Fruit fly (Drosophila melanogaster) whole organism, embryonic: Measurements from ENCODE around the gene Argl.

Experiments
- Ada2b ChIP-seq: fragments of 200-800 bp; sonication (Bioruptor generic); IDR thresholded peaks from 2 replicates; pipeline ENCODE4 v1.3.6; 2022; ENCODE audit warnings: missing biosample characterization, missing genetic modification characterization
- CG10274 ChIP-seq: fragments of 200-800 bp; sonication (Bioruptor generic); optimal IDR thresholded peaks from 3 replicates; lab custom pipeline; 2017; ENCODE audit warnings: missing biosample characterization, mild to moderate bottlenecking, missing genetic modification characterization
- CG10462 ChIP-seq: fragments of 200-800 bp; sonication (Bioruptor generic); optimal IDR thresholded peaks from 2 replicates; lab custom pipeline; 2016; ENCODE audit warnings: missing biosample characterization, missing genetic modification characterization
- CG10543 ChIP-seq: fragments of 200-800 bp; sonication (Bioruptor generic); optimal IDR thresholded peaks from 3 replicates; lab custom pipeline; 2017; ENCODE audit warnings: missing biosample characterization, mild to moderate bottlenecking, missing genetic modification characterization, moderate library complexity
- CG15011 ChIP-seq: fragments of 200-800 bp; sonication (Bioruptor generic); optimal IDR thresholded peaks from 3 replicates; lab custom pipeline; 2018; ENCODE audit warnings: missing biosample characterization, mild to moderate bottlenecking, missing genetic modification characterization
- CG15269 ChIP-seq: fragments of 200-800 bp; sonication (Bioruptor generic); optimal IDR thresholded peaks from 2 replicates; lab custom pipeline; 2018; ENCODE audit warnings: missing biosample characterization, mild to moderate bottlenecking, missing genetic modification characterization, moderate library complexity
- CG1529 ChIP-seq: fragments of 200-800 bp; sonication (Bioruptor generic); optimal IDR thresholded peaks from 3 replicates; lab custom pipeline; 2018; ENCODE audit warnings: missing biosample characterization, missing genetic modification characterization
- CG15601 ChIP-seq: fragments of 200-800 bp; sonication (Bioruptor generic); optimal IDR thresholded peaks from 3 replicates; lab custom pipeline; 2019; ENCODE audit warnings: missing biosample characterization, mild to moderate bottlenecking, missing genetic modification characterization, moderate library complexity
- CG33213 ChIP-seq: fragments of 200-800 bp; sonication (Bioruptor generic); optimal IDR thresholded peaks from 3 replicates; lab custom pipeline; 2016; ENCODE audit warnings: missing biosample characterization, missing genetic modification characterization
- CG3838 ChIP-seq: fragments of 200-800 bp; sonication (Bioruptor generic); optimal IDR thresholded peaks from 3 replicates; lab custom pipeline; 2016; ENCODE audit warnings: missing biosample characterization, missing genetic modification characterization
- CG3847 ChIP-seq: fragments of 200-800 bp; sonication (Bioruptor generic); IDR thresholded peaks from 2 replicates; pipeline ENCODE4 v1.3.6; 2022; ENCODE audit warnings: missing biosample characterization, missing genetic modification characterization
- CG4328 ChIP-seq: fragments of 200-800 bp; sonication (Bioruptor generic); optimal IDR thresholded peaks from 3 replicates; lab custom pipeline; 2017; ENCODE audit warnings: missing biosample characterization, missing genetic modification reagents, missing genetic modification characterization
- CG4854 ChIP-seq: fragments of 200-800 bp; sonication (Bioruptor generic); optimal IDR thresholded peaks from 2 replicates; lab custom pipeline; 2016; ENCODE audit warnings: missing biosample characterization, missing genetic modification characterization, inconsistent platforms
- CG5180 ChIP-seq: fragments of 200-800 bp; sonication (Bioruptor generic); optimal IDR thresholded peaks from 3 replicates; lab custom pipeline; 2017; ENCODE audit warnings: missing biosample characterization, missing genetic modification characterization, mild to moderate bottlenecking, moderate library complexity, missing genetic modification reagents
- CG6175 ChIP-seq: fragments of 200-800 bp; sonication (Bioruptor generic); IDR thresholded peaks from 3 replicates; pipeline ENCODE4 v1.3.6; 2022; ENCODE audit warnings: missing biosample characterization, missing genetic modification characterization
- CG6791 ChIP-seq: fragments of 200-800 bp; sonication (Bioruptor generic); IDR thresholded peaks from 3 replicates; pipeline ENCODE4 v1.3.6; 2022; ENCODE audit warnings: missing biosample characterization, missing genetic modification characterization; ENCODE audit not compliant: partially characterized antibody
- CG9817 ChIP-seq: fragments of 200-800 bp; sonication (Bioruptor generic); optimal IDR thresholded peaks from 2 replicates; lab custom pipeline; 2018; ENCODE audit warnings: missing biosample characterization, mild to moderate bottlenecking, missing genetic modification characterization, moderate library complexity
- Dip2 ChIP-seq: fragments of 200-800 bp; sonication (Bioruptor generic); IDR thresholded peaks from 2 replicates; pipeline ENCODE4 v1.3.6; 2022; ENCODE audit warnings: missing biosample characterization, missing genetic modification characterization
- Dll ChIP-seq: fragments of 200-800 bp; sonication (Bioruptor generic); IDR thresholded peaks from 4 replicates; pipeline ENCODE4 v1.3.6; 2022; ENCODE audit warnings: missing biosample characterization, missing genetic modification characterization; ENCODE audit not compliant: partially characterized antibody
- Dp ChIP-seq: fragments of 200-800 bp; sonication (Bioruptor generic); optimal IDR thresholded peaks from 2 replicates; lab custom pipeline; 2018; ENCODE audit warnings: missing biosample characterization, mild to moderate bottlenecking, missing genetic modification characterization, moderate library complexity
- Hr39 ChIP-seq: fragments of >200 bp; optimal IDR thresholded peaks from 2 replicates; lab custom pipeline; 2017
- Jarid2 ChIP-seq: fragments of 200-800 bp; sonication (Bioruptor generic); optimal IDR thresholded peaks from 3 replicates; lab custom pipeline; 2017; ENCODE audit warnings: mild to moderate bottlenecking, missing biosample characterization, missing genetic modification reagents, missing genetic modification characterization
- Kr ChIP-seq: fragments of 200-800 bp; sonication (Bioruptor generic); optimal IDR thresholded peaks from 2 replicates; lab custom pipeline; 2017; ENCODE audit warnings: missing biosample characterization, mild to moderate bottlenecking, missing genetic modification characterization
- Mad ChIP-seq: fragments of 200-800 bp; sonication (Bioruptor generic); optimal IDR thresholded peaks from 2 replicates; lab custom pipeline; 2016; ENCODE audit warnings: missing biosample characterization, missing genetic modification characterization
- Sry-β ChIP-seq: fragments of 200-800 bp; sonication (Bioruptor generic); optimal IDR thresholded peaks from 2 replicates; lab custom pipeline; 2018; ENCODE audit warnings: missing biosample characterization, mild to moderate bottlenecking, missing genetic modification characterization, moderate library complexity
- Trl ChIP-seq, 3 experiments: fragments of >200 bp in 2 of 3; fragments of 200-800 bp in 1 of 3; sonication (Bioruptor generic) in 1 of 3; optimal IDR thresholded peaks; 2 replicates in 1 of 3; 3 replicates in 2 of 3; lab custom pipeline; 2016 to 2017; ENCODE audit warnings: missing biosample characterization in 1 of 3, missing genetic modification characterization in 1 of 3
- Xrp1 ChIP-seq: fragments of 200-800 bp; sonication (Bioruptor generic); IDR thresholded peaks from 2 replicates; pipeline ENCODE4 v1.3.6; 2022; ENCODE audit warnings: missing biosample characterization, missing genetic modification characterization
- bigmax ChIP-seq: fragments of 200-800 bp; sonication (Bioruptor generic); optimal IDR thresholded peaks from 2 replicates; lab custom pipeline; 2018; ENCODE audit warnings: missing biosample characterization, mild to moderate bottlenecking, missing genetic modification characterization
- cg ChIP-seq: fragments of 200-800 bp; sonication (Bioruptor generic); optimal IDR thresholded peaks from 3 replicates; lab custom pipeline; 2019; ENCODE audit warnings: missing biosample characterization, mild to moderate bottlenecking, missing genetic modification characterization, moderate library complexity
- ci ChIP-seq: fragments of 200-800 bp; sonication (Bioruptor generic); IDR thresholded peaks from 3 replicates; pipeline ENCODE4 v1.3.6; 2022; ENCODE audit warnings: missing biosample characterization, missing genetic modification characterization
- croc ChIP-seq: fragments of 200-800 bp; sonication (Bioruptor generic); conservative IDR thresholded peaks from 3 replicates; pipeline ENCODE4 v1.3.6; 2022; ENCODE audit warnings: missing biosample characterization, missing genetic modification characterization
- dysf ChIP-seq: fragments of 200-800 bp; sonication (Bioruptor generic); IDR thresholded peaks from 3 replicates; pipeline ENCODE4 v1.3.6; 2022; ENCODE audit warnings: missing biosample characterization, missing genetic modification characterization
- ems ChIP-seq: fragments of 200-800 bp; sonication (Bioruptor generic); optimal IDR thresholded peaks from 3 replicates; lab custom pipeline; 2016; ENCODE audit warnings: missing biosample characterization, missing genetic modification characterization
- eve ChIP-seq, 2 experiments: fragments of >200 bp; optimal IDR thresholded peaks; 2 replicates each; lab custom pipeline; 2017; ENCODE audit warnings: missing biosample characterization in 2 of 2, missing genetic modification characterization in 2 of 2
- fd96Cb ChIP-seq: fragments of 200-800 bp; sonication (Bioruptor generic); optimal IDR thresholded peaks from 2 replicates; lab custom pipeline; 2018; ENCODE audit warnings: missing biosample characterization, mild to moderate bottlenecking, missing genetic modification characterization, moderate library complexity
- fu2 ChIP-seq: fragments of 200-800 bp; sonication (Bioruptor generic); optimal IDR thresholded peaks from 2 replicates; lab custom pipeline; 2016; ENCODE audit warnings: missing biosample characterization, missing genetic modification characterization
- gcm ChIP-seq: fragments of 200-800 bp; sonication (Bioruptor generic); optimal IDR thresholded peaks from 2 replicates; lab custom pipeline; 2019; ENCODE audit warnings: missing biosample characterization, mild to moderate bottlenecking, missing genetic modification characterization, moderate library complexity
- gsb-n ChIP-seq: fragments of 200-800 bp; sonication (Bioruptor generic); optimal IDR thresholded peaks from 3 replicates; lab custom pipeline; 2018; ENCODE audit warnings: missing biosample characterization, mild to moderate bottlenecking, missing genetic modification characterization
- hb ChIP-seq: fragments of 200-800 bp; sonication (Bioruptor generic); IDR thresholded peaks from 3 replicates; pipeline ENCODE4 v1.3.6; 2022; ENCODE audit warnings: missing biosample characterization, missing genetic modification characterization; ENCODE audit not compliant: partially characterized antibody
- klu ChIP-seq: fragments of 200-800 bp; sonication (Bioruptor generic); IDR thresholded peaks from 2 replicates; pipeline ENCODE4 v1.3.6; 2022; ENCODE audit warnings: missing biosample characterization, missing genetic modification characterization
- lab ChIP-seq: fragments of 200-800 bp; sonication (Bioruptor generic); optimal IDR thresholded peaks from 3 replicates; lab custom pipeline; 2017; ENCODE audit warnings: missing biosample characterization, missing genetic modification characterization, mild to moderate bottlenecking, moderate library complexity, missing genetic modification reagents
- p53 ChIP-seq: fragments of 200-800 bp; sonication (Bioruptor generic); optimal IDR thresholded peaks from 2 replicates; lab custom pipeline; 2016; ENCODE audit warnings: missing biosample characterization, missing genetic modification characterization
- phol ChIP-seq: fragments of 200-800 bp; sonication (Bioruptor generic); optimal IDR thresholded peaks from 3 replicates; lab custom pipeline; 2018; ENCODE audit warnings: missing biosample characterization, mild to moderate bottlenecking, missing genetic modification characterization, moderate library complexity
- pros ChIP-seq: fragments of 200-800 bp; sonication (Bioruptor generic); optimal IDR thresholded peaks from 3 replicates; lab custom pipeline; 2019; ENCODE audit warnings: missing biosample characterization, mild to moderate bottlenecking, missing genetic modification characterization, moderate library complexity
- seq ChIP-seq: fragments of 200-800 bp; sonication (Bioruptor generic); IDR thresholded peaks from 2 replicates; pipeline ENCODE4 v1.3.6; 2022; ENCODE audit warnings: missing biosample characterization, missing genetic modification characterization
- slp2 ChIP-seq: fragments of 200-800 bp; sonication (Bioruptor generic); optimal IDR thresholded peaks from 2 replicates; lab custom pipeline; 2016; ENCODE audit warnings: missing biosample characterization, missing genetic modification characterization
- sob ChIP-seq: fragments of 200-800 bp; sonication (Bioruptor generic); IDR thresholded peaks from 2 replicates; pipeline ENCODE4 v1.3.6; 2022; ENCODE audit warnings: missing biosample characterization, missing genetic modification characterization
- tap ChIP-seq: fragments of 200-800 bp; optimal IDR thresholded peaks from 3 replicates; lab custom pipeline; 2019; ENCODE audit warnings: missing biosample characterization, mild to moderate bottlenecking, missing genetic modification characterization, moderate library complexity
- unpg ChIP-seq: fragments of 200-800 bp; sonication (Bioruptor generic); optimal IDR thresholded peaks from 3 replicates; lab custom pipeline; 2018; ENCODE audit warnings: missing biosample characterization, mild to moderate bottlenecking, missing genetic modification characterization, moderate library complexity
- wor ChIP-seq: fragments of 200-800 bp; sonication (Bioruptor generic); IDR thresholded peaks from 2 replicates; pipeline ENCODE4 v1.3.6; 2022; ENCODE audit warnings: missing biosample characterization, missing genetic modification characterization

The Argl gene

DNA sequence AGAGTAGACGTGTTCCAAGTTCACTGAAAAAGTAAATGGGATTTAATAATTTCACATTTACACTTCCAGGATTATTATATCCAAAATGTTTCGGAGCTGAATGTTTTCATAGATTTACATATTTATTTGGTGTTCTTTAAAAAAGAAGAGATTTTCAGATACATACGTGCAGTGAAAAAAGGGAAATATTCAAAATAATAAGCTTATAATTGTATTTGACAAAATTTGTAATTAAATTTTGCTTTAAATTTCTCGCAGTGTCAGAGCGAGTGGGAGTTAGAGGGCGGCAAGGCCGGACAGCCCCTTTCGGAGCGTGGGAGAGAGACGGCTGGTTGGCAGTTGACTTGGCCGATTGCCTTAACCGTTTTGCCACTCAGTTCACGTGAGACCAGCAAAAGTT is 4.9 kb downstream of the Argl start, which contains the start of gene Tsp29Fb (continued):
- TF ChIP-seq CG15269 (tag; lab: Kevin White, UChicago) (peak; percentile 88), Xrp1 (peak; percentile 53; the same call in 1 of the 2 replicates), klu (GFP tag; lab: Robert Waterston, UW) (peak; percentile 52; the same call in 1 of the 2 replicates), CG10462 (GFP tag; lab: Kevin White, UChicago) (no peak), Kr (GFP tag; lab: Kevin White, UChicago) (no peak), pros (no peak), bigmax (GFP tag; lab: Kevin White, UChicago) (no peak), CG5180 (GFP tag; lab: Kevin White, UChicago) (peak; percentile 60), Jarid2 (GFP tag; lab: Kevin White, UChicago) (peak; percentile 12), phol (tag; lab: Kevin White, UChicago) (peak; percentile 69), CG15601 (tag; lab: Kevin White, UChicago) (peak; percentile 17), lab (GFP tag; lab: Kevin White, UChicago) (peak; percentile 90), CG10543 (peak; percentile 77), wor (GFP tag; lab: Robert Waterston, UW) (peak; percentile 60; the same call in 1 of the 2 replicates), fd96Cb (tag; lab: Kevin White, UChicago) (peak; percentile 75), Ada2b (GFP tag; lab: Robert Waterston, UW) (peak; percentile 43; the same call in 1 of the 2 replicates), CG33213 (no peak), CG15011 (peak; percentile 73), Dll (GFP tag; lab: Robert Waterston, UW) (no peak), Hr39 (lab: Kevin White, UChicago) (no peak), CG6791 (GFP tag; lab: Robert Waterston, UW) (no peak), ci (GFP tag; lab: Robert Waterston, UW) (peak; percentile 55; the same call in 2 of the 3 replicates), ems (GFP tag; lab: Kevin White, UChicago) (peak; percentile 48), cg (GFP tag; lab: Kevin White, UChicago) (no peak), p53 (GFP tag; lab: Kevin White, UChicago) (no peak), Mad (GFP tag; lab: Kevin White, UChicago) (peak; percentile 16), dysf (GFP tag; lab: Robert Waterston, UW) (peak; percentile 81; the same call in 2 of the 3 replicates), CG10274 (peak; percentile 11), hb (GFP tag; lab: Robert Waterston, UW) (no peak), CG4328 (GFP tag; lab: Kevin White, UChicago) (peak; percentile 65), slp2 (peak; percentile 45), Sry-β (no peak), CG9817 (tag; lab: Kevin White, UChicago) (peak; percentile 77), CG3847 (GFP tag; lab: Robert Waterston, UW) (peak; percentile 67), seq (GFP tag; lab: Robert Waterston, UW) (peak; percentile 54; the same call in 1 of the 2 replicates), fu2 (GFP tag; lab: Kevin White, UChicago) (peak; percentile 57), CG1529 (GFP tag; lab: Kevin White, UChicago) (peak; percentile 39), gsb-n (tag; lab: Kevin White, UChicago) (peak; percentile 49), croc (GFP tag; lab: Robert Waterston, UW) (peak; percentile 35; the same call in 1 of the 3 replicates), CG6175 (GFP tag; lab: Robert Waterston, UW) (no peak), gcm (GFP tag; lab: Kevin White, UChicago) (peak; percentile 43), Trl (optimal IDR thresholded peaks at IDR 0.05; lab: Kevin White, UChicago) (peak in 1 of 2 experiments; percentile 36), Trl (GFP tag; optimal IDR thresholded peaks at IDR 0.05; lab: Kevin White, UChicago) (peak; percentile 48), Dip2 (GFP tag; lab: Robert Waterston, UW) (no peak), sob (GFP tag; lab: Robert Waterston, UW) (peak; percentile 79), unpg (GFP tag; lab: Kevin White, UChicago) (peak; percentile 79), CG3838 (no peak), CG4854 (GFP tag; lab: Kevin White, UChicago) (no peak), eve (GFP tag; optimal IDR thresholded peaks at IDR 0.05; lab: Kevin White, UChicago) (no peak), Dp (no peak), tap (tag; lab: Kevin White, UChicago) (peak; percentile 69)
